Fruit fly (Drosophila melanogaster) whole organism, embryonic: ENCODE results near the gene puc.

Source experiments
- Bgb ChIP-seq: fragments of 200-800 bp; sonication (Bioruptor generic); IDR thresholded peaks from 2 replicates; pipeline ENCODE4 v1.3.6; 2022; ENCODE audit warnings: missing biosample characterization, missing genetic modification characterization; ENCODE audit not compliant: partially characterized antibody
- Blimp-1 ChIP-seq: fragments of 200-800 bp; sonication (Bioruptor generic); optimal IDR thresholded peaks from 3 replicates; lab custom pipeline; 2018; ENCODE audit warnings: missing biosample characterization, missing genetic modification characterization, mild to moderate bottlenecking, moderate library complexity, missing genetic modification reagents
- CG1024 ChIP-seq: fragments of 200-800 bp; sonication (Bioruptor generic); IDR thresholded peaks from 2 replicates; pipeline ENCODE4 v1.3.6; 2022; ENCODE audit warnings: missing biosample characterization, missing genetic modification characterization
- CG10543 ChIP-seq: fragments of 200-800 bp; sonication (Bioruptor generic); optimal IDR thresholded peaks from 3 replicates; lab custom pipeline; 2017; ENCODE audit warnings: missing biosample characterization, mild to moderate bottlenecking, missing genetic modification characterization, moderate library complexity
- CG10979 ChIP-seq: fragments of 200-800 bp; sonication (Bioruptor generic); optimal IDR thresholded peaks from 2 replicates; lab custom pipeline; 2018; ENCODE audit warnings: missing biosample characterization, mild to moderate bottlenecking, missing genetic modification characterization, moderate library complexity
- CG11085 ChIP-seq: fragments of 200-800 bp; sonication (Bioruptor generic); IDR thresholded peaks from 2 replicates; pipeline ENCODE4 v1.3.6; 2022; ENCODE audit warnings: missing biosample characterization, missing genetic modification characterization
- CG11247 ChIP-seq: fragments of 200-800 bp; sonication (Bioruptor generic); IDR thresholded peaks from 2 replicates; pipeline ENCODE4 v1.3.6; 2022; ENCODE audit warnings: missing biosample characterization, missing genetic modification characterization
- CG1233 ChIP-seq: fragments of 200-800 bp; sonication (Bioruptor generic); optimal IDR thresholded peaks from 4 replicates; lab custom pipeline; 2018; ENCODE audit warnings: missing biosample characterization, mild to moderate bottlenecking, missing genetic modification characterization
- CG12744 ChIP-seq: fragments of 200-800 bp; sonication (Bioruptor generic); optimal IDR thresholded peaks from 2 replicates; lab custom pipeline; 2016; ENCODE audit warnings: missing biosample characterization, missing genetic modification characterization
- CG17385 ChIP-seq: fragments of 200-800 bp; sonication (Bioruptor generic); optimal IDR thresholded peaks from 3 replicates; lab custom pipeline; 2018; ENCODE audit warnings: missing biosample characterization, mild to moderate bottlenecking, missing genetic modification characterization
- CG17802 ChIP-seq: fragments of 200-800 bp; sonication (Bioruptor generic); optimal IDR thresholded peaks from 2 replicates; lab custom pipeline; 2018; ENCODE audit warnings: missing biosample characterization, mild to moderate bottlenecking, missing genetic modification characterization, moderate library complexity
- CG18764 ChIP-seq: fragments of 200-800 bp; sonication (Bioruptor generic); optimal IDR thresholded peaks from 3 replicates; lab custom pipeline; 2016; ENCODE audit warnings: missing biosample characterization, missing genetic modification characterization
- CG2712 ChIP-seq: fragments of 200-800 bp; optimal IDR thresholded peaks from 3 replicates; lab custom pipeline; 2019; ENCODE audit warnings: missing biosample characterization, mild to moderate bottlenecking, missing genetic modification characterization, moderate library complexity
- CG30403 ChIP-seq: fragments of 200-800 bp; sonication (Bioruptor generic); optimal IDR thresholded peaks from 3 replicates; lab custom pipeline; 2016; ENCODE audit warnings: missing biosample characterization, missing genetic modification characterization
- CG34422 ChIP-seq: fragments of 200-800 bp; sonication (Bioruptor generic); IDR thresholded peaks from 3 replicates; pipeline ENCODE4 v1.3.6; 2022; ENCODE audit warnings: missing biosample characterization, missing genetic modification characterization
- CG4360 ChIP-seq: fragments of 200-800 bp; sonication (Bioruptor generic); IDR thresholded peaks from 2 replicates; pipeline ENCODE4 v1.3.6; 2022; ENCODE audit warnings: missing biosample characterization, missing genetic modification characterization
- CG6854 ChIP-seq: fragments of 200-800 bp; sonication (Bioruptor generic); optimal IDR thresholded peaks from 3 replicates; lab custom pipeline; 2017; ENCODE audit warnings: missing biosample characterization, mild to moderate bottlenecking, missing genetic modification characterization
- CG7372 ChIP-seq: fragments of 200-800 bp; sonication (Bioruptor generic); IDR thresholded peaks from 2 replicates; pipeline ENCODE4 v1.3.6; 2022; ENCODE audit warnings: missing biosample characterization, missing genetic modification characterization
- CG7556 ChIP-seq: fragments of 200-800 bp; sonication (Bioruptor generic); optimal IDR thresholded peaks from 2 replicates; lab custom pipeline; 2017; ENCODE audit warnings: missing biosample characterization, mild to moderate bottlenecking, missing genetic modification characterization
- CG7839 ChIP-seq: fragments of 200-800 bp; sonication (Bioruptor generic); optimal IDR thresholded peaks from 3 replicates; lab custom pipeline; 2018; ENCODE audit warnings: missing biosample characterization, mild to moderate bottlenecking, missing genetic modification characterization, moderate library complexity
- CG8281 ChIP-seq: fragments of 200-800 bp; sonication (Bioruptor generic); optimal IDR thresholded peaks from 2 replicates; lab custom pipeline; 2018; ENCODE audit warnings: missing biosample characterization, mild to moderate bottlenecking, missing genetic modification characterization, moderate library complexity
- CG8478 ChIP-seq: fragments of >200 bp; optimal IDR thresholded peaks from 2 replicates; lab custom pipeline; 2018
- CG9215 ChIP-seq: fragments of 200-800 bp; sonication (Bioruptor generic); IDR thresholded peaks from 2 replicates; pipeline ENCODE4 v1.3.6; 2022; ENCODE audit warnings: missing biosample characterization, missing genetic modification characterization
- CG9727 ChIP-seq: fragments of 200-800 bp; sonication (Bioruptor generic); optimal IDR thresholded peaks from 3 replicates; lab custom pipeline; 2017; ENCODE audit warnings: missing biosample characterization, mild to moderate bottlenecking, missing genetic modification characterization
- Fer3 ChIP-seq: fragments of 200-800 bp; sonication (Bioruptor generic); optimal IDR thresholded peaks from 2 replicates; lab custom pipeline; 2018; ENCODE audit warnings: missing biosample characterization, mild to moderate bottlenecking, missing genetic modification characterization, moderate library complexity
- MESR4 ChIP-seq: fragments of 200-800 bp; sonication (Bioruptor generic); optimal IDR thresholded peaks from 2 replicates; lab custom pipeline; 2018; ENCODE audit warnings: missing biosample characterization, mild to moderate bottlenecking, missing genetic modification characterization, moderate library complexity
- MTF-1 ChIP-seq: fragments of 200-800 bp; sonication (Bioruptor generic); optimal IDR thresholded peaks from 2 replicates; lab custom pipeline; 2018; ENCODE audit warnings: missing biosample characterization, mild to moderate bottlenecking, missing genetic modification characterization, borderline replicate concordance
- Mrtf ChIP-seq: fragments of 200-800 bp; sonication (Bioruptor generic); IDR thresholded peaks from 3 replicates; pipeline ENCODE4 v1.3.6; 2022; ENCODE audit warnings: missing biosample characterization, missing genetic modification characterization
- Ptx1 ChIP-seq: fragments of 200-800 bp; sonication (Bioruptor generic); IDR thresholded peaks from 2 replicates; pipeline ENCODE4 v1.3.6; 2022; ENCODE audit warnings: missing biosample characterization, missing genetic modification characterization
- Six4 ChIP-seq: fragments of 200-800 bp; sonication (Bioruptor generic); optimal IDR thresholded peaks from 2 replicates; lab custom pipeline; 2016; ENCODE audit warnings: missing biosample characterization, missing genetic modification characterization
- Trl ChIP-seq, 3 experiments: fragments of >200 bp in 2 of 3; fragments of 200-800 bp in 1 of 3; sonication (Bioruptor generic) in 1 of 3; optimal IDR thresholded peaks; 2 replicates in 1 of 3; 3 replicates in 2 of 3; lab custom pipeline; 2016 to 2017; ENCODE audit warnings: missing biosample characterization in 1 of 3, missing genetic modification characterization in 1 of 3
- YL-1 ChIP-seq: fragments of 200-800 bp; sonication (Bioruptor generic); optimal IDR thresholded peaks from 3 replicates; lab custom pipeline; 2017; ENCODE audit warnings: missing biosample characterization, mild to moderate bottlenecking, missing genetic modification characterization
- abd-A ChIP-seq: fragments of 200-800 bp; sonication (Bioruptor generic); optimal IDR thresholded peaks from 3 replicates; lab custom pipeline; 2019; ENCODE audit warnings: missing biosample characterization, mild to moderate bottlenecking, missing genetic modification characterization, moderate library complexity
- dati ChIP-seq: fragments of 200-800 bp; sonication (Bioruptor generic); IDR thresholded peaks from 2 replicates; pipeline ENCODE4 v1.3.6; 2022; ENCODE audit warnings: missing biosample characterization, missing genetic modification characterization
- dmrt99B ChIP-seq: fragments of 200-800 bp; sonication (Bioruptor generic); optimal IDR thresholded peaks from 2 replicates; lab custom pipeline; 2018; ENCODE audit warnings: missing biosample characterization, mild to moderate bottlenecking, missing genetic modification characterization, moderate library complexity
- dpn ChIP-seq, 2 experiments: fragments of 200-800 bp; sonication (Bioruptor generic); optimal IDR thresholded peaks; 3 replicates each; lab custom pipeline; 2016; ENCODE audit warnings: missing biosample characterization in 2 of 2, missing genetic modification characterization in 2 of 2
- dysf ChIP-seq: fragments of 200-800 bp; sonication (Bioruptor generic); IDR thresholded peaks from 3 replicates; pipeline ENCODE4 v1.3.6; 2022; ENCODE audit warnings: missing biosample characterization, missing genetic modification characterization
- gfzf ChIP-seq: fragments of 200-800 bp; sonication (Bioruptor generic); optimal IDR thresholded peaks from 2 replicates; lab custom pipeline; 2016; ENCODE audit warnings: missing biosample characterization, mild to moderate bottlenecking, missing genetic modification characterization, moderate library complexity
- h ChIP-seq: fragments of >200 bp; optimal IDR thresholded peaks from 2 replicates; lab custom pipeline; 2017
- hth ChIP-seq: fragments of >200 bp; optimal IDR thresholded peaks from 2 replicates; lab custom pipeline; 2017; ENCODE audit warnings: inconsistent platforms
- ken ChIP-seq: fragments of 200-800 bp; sonication (Bioruptor generic); IDR thresholded peaks from 3 replicates; pipeline ENCODE4 v1.3.6; 2022; ENCODE audit warnings: missing biosample characterization, missing genetic modification characterization
- lbe ChIP-seq: fragments of 200-800 bp; sonication (Bioruptor generic); optimal IDR thresholded peaks from 2 replicates; lab custom pipeline; 2016; ENCODE audit warnings: missing biosample characterization, mild to moderate bottlenecking, missing genetic modification characterization
- mld ChIP-seq: fragments of 200-800 bp; sonication (Bioruptor generic); IDR thresholded peaks from 3 replicates; pipeline ENCODE4 v1.3.6; 2022; ENCODE audit warnings: missing biosample characterization, missing genetic modification characterization; ENCODE audit not compliant: partially characterized antibody
- onecut ChIP-seq: fragments of 200-800 bp; sonication (Bioruptor generic); IDR thresholded peaks from 2 replicates; pipeline ENCODE4 v1.3.6; 2022; ENCODE audit warnings: missing biosample characterization, missing genetic modification characterization
- pb ChIP-seq: fragments of 200-800 bp; sonication (Bioruptor generic); optimal IDR thresholded peaks from 3 replicates; lab custom pipeline; 2016; ENCODE audit warnings: missing biosample characterization, missing genetic modification characterization
- pzg ChIP-seq: fragments of 200-800 bp; sonication (Bioruptor generic); optimal IDR thresholded peaks from 3 replicates; lab custom pipeline; 2018; ENCODE audit warnings: missing biosample characterization, mild to moderate bottlenecking, missing genetic modification characterization, moderate library complexity
- repo ChIP-seq: fragments of 200-800 bp; sonication (Bioruptor generic); optimal IDR thresholded peaks from 2 replicates; lab custom pipeline; 2016; ENCODE audit warnings: missing biosample characterization, missing genetic modification characterization
- slou ChIP-seq: fragments of 200-800 bp; sonication (Bioruptor generic); optimal IDR thresholded peaks from 3 replicates; lab custom pipeline; 2016; ENCODE audit warnings: missing biosample characterization, missing genetic modification characterization
- toy ChIP-seq: fragments of 200-800 bp; sonication (Bioruptor generic); IDR thresholded peaks from 2 replicates; pipeline ENCODE4 v1.3.6; 2022; ENCODE audit warnings: missing biosample characterization, missing genetic modification characterization
- wdn ChIP-seq: fragments of 200-800 bp; sonication (Bioruptor generic); IDR thresholded peaks from 2 replicates; pipeline ENCODE4 v1.3.6; 2022; ENCODE audit warnings: missing biosample characterization, missing genetic modification characterization

The puc gene

DNA sequence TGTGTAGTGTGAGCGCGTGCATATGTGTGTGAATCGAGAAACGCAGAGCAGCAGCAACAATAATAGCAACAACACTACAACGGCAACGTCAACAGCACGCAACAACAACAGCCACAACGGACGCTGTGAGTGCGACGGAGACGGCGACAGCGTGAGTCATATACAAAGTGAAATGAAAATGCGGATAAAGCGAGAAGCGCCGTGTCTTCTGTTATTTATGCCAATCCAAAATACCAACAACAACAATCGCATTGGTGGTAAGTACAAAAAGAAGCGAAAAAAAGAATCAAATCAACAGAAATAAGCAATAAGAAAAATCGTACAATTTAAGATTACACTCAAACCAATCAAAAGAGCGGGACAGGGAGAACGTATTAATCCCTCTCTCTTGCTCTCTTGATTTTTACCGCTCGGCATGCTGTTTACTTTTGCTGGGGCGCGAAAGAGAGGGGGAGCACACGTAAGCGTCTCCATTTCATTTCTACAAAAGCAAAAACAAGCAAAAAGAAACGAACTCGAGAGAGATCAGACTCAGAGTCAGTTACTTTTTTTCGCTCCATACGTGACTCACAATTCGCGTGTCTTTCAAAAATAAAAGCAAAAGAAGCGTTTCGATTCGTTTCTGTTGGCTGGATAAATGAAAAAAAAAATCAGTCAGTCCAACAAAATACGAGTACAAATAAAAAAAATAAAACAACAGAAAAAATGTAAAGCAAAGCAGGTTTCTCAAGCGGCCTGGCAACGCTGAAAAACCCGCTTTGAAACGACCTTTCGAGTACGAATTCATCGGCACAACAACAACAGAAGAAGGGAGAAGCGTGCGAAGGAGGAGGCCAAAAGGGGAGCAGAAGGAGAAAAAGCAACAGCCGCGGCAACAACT lies 947 bp downstream of the puc start (continued):
- TF ChIP-seq repo (no peak), CG9727 (GFP tag; lab: Kevin White, UChicago) (no peak), gfzf (GFP tag; lab: Kevin White, UChicago) (no peak), hth (lab: Kevin White, UChicago) (no peak), dpn (GFP tag; optimal IDR thresholded peaks at IDR 0.05; lab: Kevin White, UChicago) (no peak), CG7556 (GFP tag; lab: Kevin White, UChicago) (no peak), Bgb (GFP tag; lab: Robert Waterston, UW) (no peak), slou (no peak), CG1024 (GFP tag; lab: Robert Waterston, UW) (no peak), Trl (optimal IDR thresholded peaks at IDR 0.05; lab: Kevin White, UChicago) (peak; percentile 85 to 97), Trl (GFP tag; optimal IDR thresholded peaks at IDR 0.05; lab: Kevin White, UChicago) (no peak), CG34422 (no peak), wdn (GFP tag; lab: Robert Waterston, UW) (no peak), CG7839 (tag; lab: Kevin White, UChicago) (no peak), CG7372 (GFP tag; lab: Robert Waterston, UW) (no peak), CG10543 (GFP tag; lab: Kevin White, UChicago) (peak; percentile 13), CG4360 (GFP tag; lab: Robert Waterston, UW) (no peak), CG10979 (tag; lab: Kevin White, UChicago) (no peak), YL-1 (peak; percentile 26), Six4 (GFP tag; lab: Kevin White, UChicago) (no peak), CG2712 (tag; lab: Kevin White, UChicago) (no peak), CG8281 (tag; lab: Kevin White, UChicago) (no peak), pb (GFP tag; lab: Kevin White, UChicago) (no peak), mld (GFP tag; lab: Robert Waterston, UW) (no peak), abd-A (peak; percentile 53), toy (GFP tag; lab: Robert Waterston, UW) (no peak), CG9215 (no peak), CG17802 (no peak), ken (GFP tag; lab: Robert Waterston, UW) (no peak), Blimp-1 (GFP tag; lab: Kevin White, UChicago) (peak; percentile 25), lbe (GFP tag; lab: Kevin White, UChicago) (peak; percentile 90), MTF-1 (no peak), Ptx1 (no peak), dmrt99B (tag; lab: Kevin White, UChicago) (no peak), h (no peak), Fer3 (no peak), CG1233 (GFP tag; lab: Kevin White, UChicago) (no peak), CG11247 (no peak), Mrtf (no peak), CG8478 (lab: Kevin White, UChicago) (peak; percentile 86), CG18764 (GFP tag; lab: Kevin White, UChicago) (no peak), CG17385 (peak; percentile 42), onecut (GFP tag; lab: Robert Waterston, UW) (no peak), dysf (GFP tag; lab: Robert Waterston, UW) (no peak), CG30403 (no peak), pzg (no peak), CG6854 (GFP tag; lab: Kevin White, UChicago) (peak; percentile 37), CG11085 (no peak), MESR4 (no peak), dati (no peak), CG12744 (no peak)
